Worm (Caenorhabditis elegans) whole organism, late embryonic: ENCODE data around the gene srab-12.

ENCODE experiments used
- ama-1 ChIP-seq: fragments of 150-350 bp; optimal IDR thresholded peaks from 2 replicates; lab custom pipeline; 2014
- ets-4 ChIP-seq: sonication (generic microtip); optimal IDR thresholded peaks from 2 replicates; lab custom pipeline; 2016; ENCODE audit warnings: missing genetic modification characterization, missing compliant biosample characterization
- hlh-15 ChIP-seq: sonication (generic microtip); optimal IDR thresholded peaks from 2 replicates; lab custom pipeline; 2016; ENCODE audit warnings: missing genetic modification characterization, missing compliant biosample characterization
- nfya-1 ChIP-seq: sonication (generic microtip); optimal IDR thresholded peaks from 2 replicates; lab custom pipeline; 2017; ENCODE audit warnings: missing genetic modification characterization, mild to moderate bottlenecking, missing compliant biosample characterization, antibody characterized with exemption, moderate library complexity
- nhr-11 ChIP-seq: fragments of 150-350 bp; optimal IDR thresholded peaks from 2 replicates; lab custom pipeline; 2014; ENCODE audit warnings: missing biosample characterization, missing genetic modification characterization
- pax-1 ChIP-seq: fragments of 150-350 bp; optimal IDR thresholded peaks from 2 replicates; lab custom pipeline; 2014; ENCODE audit warnings: missing biosample characterization, missing genetic modification characterization
- pha-2 ChIP-seq: sonication (generic microtip); optimal IDR thresholded peaks from 2 replicates; lab custom pipeline; 2017; ENCODE audit warnings: mild to moderate bottlenecking, missing genetic modification characterization, missing compliant biosample characterization
- pha-4 ChIP-seq: fragments of 150-350 bp; optimal IDR thresholded peaks from 2 replicates; lab custom pipeline; 2018; ENCODE audit warnings: missing biosample characterization, missing genetic modification reagents, missing genetic modification characterization
- ref-2 ChIP-seq: sonication (generic microtip); optimal IDR thresholded peaks from 2 replicates; lab custom pipeline; 2016; ENCODE audit warnings: missing genetic modification characterization, missing compliant biosample characterization

DNA sequence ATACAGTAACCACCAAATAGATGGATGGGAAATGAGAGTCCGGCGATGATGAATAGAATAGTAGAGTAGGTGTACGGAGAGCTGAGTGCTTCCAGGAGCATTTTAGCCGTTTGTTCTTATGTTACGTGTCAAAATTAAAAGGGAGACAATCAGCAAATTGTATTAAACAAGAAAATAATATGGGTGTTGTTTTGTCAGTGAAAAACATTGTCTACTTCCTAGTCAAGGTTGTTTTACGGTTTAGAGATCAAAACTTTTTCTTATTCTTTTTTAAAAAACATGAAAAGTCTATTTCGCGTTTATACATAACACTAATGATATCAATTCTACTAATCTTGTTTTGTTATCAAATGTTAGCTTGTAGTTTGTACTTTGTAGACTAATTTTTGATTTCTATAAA lies 10.5 kb upstream of the srab-12 start, which contains the start of gene srh-289:
- TF ChIP-seq ets-4 (no peak), hlh-15 (tag; lab: Kevin White, UChicago) (no peak), nhr-11 (tag; lab: Kevin White, UChicago) (no peak), pax-1 (no peak), pha-4 (tag; lab: Kevin White, UChicago) (no peak), ref-2 (no peak), pha-2 (no peak), ama-1 (lab: Kevin White, UChicago) (no peak), nfya-1 (tag; lab: Kevin White, UChicago) (no peak)
